Fruit fly (Drosophila melanogaster) S2 (cell line): ENCODE measurements around the gene Pcmt.

Source experiments
- CG8478 ChIP-seq: fragments of >200 bp; optimal IDR thresholded peaks from 2 replicates; lab custom pipeline; 2018
- CTCF ChIP-seq, 2 experiments: fragments of >200 bp; optimal IDR thresholded peaks; 2 replicates each; lab custom pipeline; 2018

The Pcmt gene

DNA sequence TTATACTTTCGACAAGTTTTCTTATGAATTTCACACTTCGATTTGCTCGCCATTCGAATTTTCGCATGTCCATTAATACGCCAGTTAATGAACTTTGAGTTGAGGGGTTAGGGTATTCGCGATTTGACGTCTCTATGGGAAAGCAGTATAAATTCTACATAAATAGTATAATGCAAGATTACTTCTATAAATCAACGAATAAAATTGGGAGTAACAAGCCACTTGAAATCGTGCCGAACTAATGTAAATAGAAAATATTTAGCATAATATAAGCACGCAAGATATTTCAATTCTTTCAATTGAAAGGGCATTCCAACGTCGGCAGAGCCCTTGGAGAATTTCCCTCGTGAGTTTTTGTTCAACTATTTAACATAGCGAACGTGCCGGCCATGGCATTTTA lies 33.5 kb downstream of the Pcmt start:
- no peak for TF ChIP-seq CG8478 (lab: Kevin White, UChicago)
- TF ChIP-seq CTCF (optimal IDR thresholded peaks at IDR 0.05; lab: Kevin White, UChicago): no peak

DNA sequence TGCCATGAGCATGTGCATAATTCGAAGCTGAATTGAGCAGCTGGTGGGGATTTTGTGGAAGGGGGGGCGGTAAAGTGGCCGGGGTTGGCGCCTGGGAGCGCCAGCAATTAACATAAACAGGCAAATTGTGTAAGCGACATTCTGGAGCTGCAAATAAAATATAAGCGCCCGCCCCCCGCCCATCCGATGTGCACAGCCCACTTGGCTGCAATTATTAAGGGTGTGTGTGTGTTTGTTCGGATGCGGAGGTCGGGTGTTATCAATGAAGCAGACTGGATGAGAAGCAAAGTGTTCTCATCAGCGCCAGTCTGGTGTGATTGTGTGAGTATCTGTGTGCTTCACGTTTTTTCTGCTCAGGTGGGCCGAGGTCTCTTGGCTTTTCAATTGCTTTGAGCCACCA lies 34.3 kb downstream of the Pcmt start:
- TF ChIP-seq CTCF (optimal IDR thresholded peaks at IDR 0.05; lab: Kevin White, UChicago) (no peak), CG8478 (lab: Kevin White, UChicago) (no peak)

DNA sequence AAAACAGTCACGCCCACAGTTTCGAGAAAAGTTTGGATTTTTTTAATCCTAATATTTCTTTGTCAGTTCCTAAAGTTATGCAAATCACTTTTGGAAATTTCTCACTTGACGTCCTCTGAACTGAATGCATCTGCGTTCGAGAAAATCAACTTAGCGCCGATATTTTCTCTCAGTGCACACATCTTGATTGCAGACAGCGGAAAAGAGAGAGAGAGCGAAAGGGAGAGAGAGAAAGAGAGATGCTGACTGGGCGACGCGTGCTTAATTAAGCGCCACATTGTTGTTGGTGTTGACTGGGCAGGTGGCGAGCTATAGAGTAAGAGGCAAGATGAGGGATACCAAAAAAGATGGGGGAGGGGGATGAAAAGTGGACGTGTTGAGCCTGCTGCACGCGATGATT lies 35.5 kb downstream of the Pcmt start:
- no peak for TF ChIP-seq CTCF (optimal IDR thresholded peaks at IDR 0.05; lab: Kevin White, UChicago)
- no peak for TF ChIP-seq CG8478 (lab: Kevin White, UChicago)

DNA sequence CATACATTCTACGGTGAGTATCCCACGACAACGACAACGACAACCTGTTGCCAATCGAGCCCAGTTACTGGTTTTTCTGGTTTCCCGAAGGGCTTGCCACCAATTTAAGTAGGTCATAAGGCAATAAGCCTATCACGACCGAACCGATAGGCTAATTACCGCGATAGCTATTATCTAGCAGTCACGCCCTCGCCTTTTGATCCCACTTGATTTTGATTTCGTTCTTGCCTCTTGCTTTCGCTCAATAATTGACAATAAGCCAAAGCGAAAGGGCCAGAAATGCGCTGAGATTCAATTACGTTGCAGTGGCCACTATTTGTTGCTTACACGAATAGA lies 36.3 kb downstream of the Pcmt start:
- TF ChIP-seq CG8478 (lab: Kevin White, UChicago) (no peak), CTCF (optimal IDR thresholded peaks at IDR 0.05; lab: Kevin White, UChicago) (no peak)

DNA sequence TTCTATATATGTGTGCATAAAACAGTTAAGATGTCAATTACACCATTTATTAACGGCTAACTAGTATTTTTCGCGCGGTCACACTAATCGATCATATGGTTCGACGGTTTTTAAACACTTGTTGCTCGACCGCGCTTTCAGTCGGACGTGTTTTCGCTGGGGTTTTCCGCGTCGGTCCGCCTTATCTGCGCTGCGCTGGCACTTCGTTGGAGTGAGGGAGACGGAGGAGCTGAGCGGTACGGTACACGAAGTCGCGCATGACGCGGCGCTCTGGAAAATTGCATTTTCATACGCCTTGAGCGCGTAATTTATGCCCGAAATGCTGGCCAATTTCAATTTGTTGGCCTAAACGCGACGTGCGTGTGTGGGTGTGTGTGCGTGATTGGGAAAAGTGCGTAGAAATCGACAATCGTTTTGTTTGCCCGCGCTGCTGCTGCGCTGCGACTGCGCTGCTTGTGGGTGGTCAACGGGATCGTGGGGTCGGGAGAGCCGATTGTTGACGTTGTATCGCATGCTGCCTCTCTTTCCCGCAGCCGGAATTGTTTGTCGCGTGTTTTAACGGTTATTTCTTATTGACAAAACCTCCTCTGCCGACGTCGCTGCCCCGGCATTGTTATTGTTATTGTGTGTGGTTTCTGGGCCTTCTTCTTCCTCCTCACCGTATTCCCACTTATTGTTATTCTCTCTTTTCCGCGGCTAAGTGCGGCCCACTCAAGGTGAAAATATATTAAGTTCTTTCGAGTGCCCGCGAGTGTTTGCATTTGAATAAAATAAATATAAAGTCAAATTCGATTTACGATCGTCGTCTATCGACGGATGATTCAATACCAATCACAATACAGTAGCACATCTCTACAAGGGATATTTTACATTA lies 36.9 kb downstream of the Pcmt start, which contains the start of gene Itpr:
Gene Itpr (plus strand): TSS at position 116 of the 874 bp plus-strand sequence.
- no peak for TF ChIP-seq CTCF (optimal IDR thresholded peaks at IDR 0.05; lab: Kevin White, UChicago)
- TF ChIP-seq CG8478 (lab: Kevin White, UChicago): no peak

DNA sequence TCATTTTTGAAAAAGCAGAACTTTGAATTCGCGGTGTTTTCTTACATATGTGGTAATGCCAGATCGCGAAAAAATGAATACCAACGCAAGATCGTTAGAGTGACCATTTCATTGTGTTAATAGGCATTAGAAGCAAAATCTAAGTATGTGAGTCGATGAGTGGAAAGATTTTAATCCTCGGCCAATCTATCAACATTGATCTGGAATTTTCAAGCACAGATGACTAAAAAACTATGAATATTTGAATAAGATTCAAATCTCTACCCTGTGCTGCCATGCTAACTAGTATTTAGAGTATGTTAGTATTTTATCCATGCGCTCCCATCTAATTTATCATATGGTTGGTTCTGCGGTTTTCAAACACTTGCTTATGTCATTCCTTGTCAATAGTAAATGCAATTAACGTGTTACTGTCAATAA lies 37.5 kb downstream of the Pcmt start:
- no peak for TF ChIP-seq CG8478 (lab: Kevin White, UChicago)
- no peak for TF ChIP-seq CTCF (optimal IDR thresholded peaks at IDR 0.05; lab: Kevin White, UChicago)

DNA sequence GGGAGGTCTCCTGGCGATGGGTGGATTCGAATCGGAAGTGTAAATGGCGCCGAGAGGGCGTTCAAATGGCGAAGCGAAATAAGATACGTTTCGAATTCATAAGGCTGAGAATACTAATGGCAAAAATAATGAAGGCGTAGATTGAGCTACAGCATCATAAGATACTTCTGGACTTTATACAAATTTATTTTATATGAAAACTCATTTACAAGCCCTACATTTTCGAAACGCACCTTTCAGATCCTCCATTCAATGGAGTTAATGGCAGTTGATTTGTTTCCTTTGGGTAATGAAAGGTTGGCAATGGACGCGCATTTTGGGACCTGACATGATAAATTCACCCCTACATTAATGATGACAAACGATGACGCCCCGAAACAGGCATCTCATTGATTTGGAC lies 39.4 kb downstream of the Pcmt start:
- TF ChIP-seq CTCF (optimal IDR thresholded peaks at IDR 0.05; lab: Kevin White, UChicago) (no peak), CG8478 (lab: Kevin White, UChicago) (no peak)

DNA sequence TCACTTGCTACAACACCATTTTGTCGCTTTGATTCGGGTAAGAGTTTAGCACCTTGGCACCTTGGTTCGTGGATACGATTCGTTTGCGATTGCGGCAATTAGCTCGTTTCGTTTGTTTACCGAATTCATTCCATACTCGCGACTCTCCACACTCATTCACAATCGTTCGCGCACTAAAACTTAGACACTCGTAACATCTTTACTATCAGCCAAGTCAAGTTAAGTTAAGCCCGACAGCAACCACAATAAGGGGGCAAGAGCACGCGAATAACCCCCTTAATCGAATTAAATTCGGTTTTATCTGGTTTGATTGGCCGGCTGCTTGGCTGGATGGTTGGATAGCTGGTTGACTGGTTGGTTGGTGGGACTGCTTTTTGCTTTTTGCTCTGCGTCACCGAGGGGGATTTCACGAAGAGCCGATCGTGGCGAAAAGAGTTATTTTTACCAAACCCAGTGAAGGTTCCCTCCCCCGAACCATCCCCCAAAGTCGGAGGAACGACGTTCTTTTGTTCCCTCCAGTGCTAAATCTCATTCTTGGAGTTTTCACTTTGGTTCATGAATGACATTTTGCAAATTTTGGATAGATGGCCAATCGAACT lies 50.2 kb downstream of the Pcmt start:
- TF ChIP-seq CTCF (optimal IDR thresholded peaks at IDR 0.05; lab: Kevin White, UChicago) (no peak), CG8478 (lab: Kevin White, UChicago) (no peak)
